Worm (Caenorhabditis elegans) whole organism, L2 larva: Measurements from ENCODE around the gene T05A1.5.

ENCODE experiments used
- C34F6.9 ChIP-seq: fragments of 150-350 bp; optimal IDR thresholded peaks from 2 replicates; lab custom pipeline; 2014; ENCODE audit warnings: missing biosample characterization, missing genetic modification characterization
- F13H6.1 ChIP-seq: sonication (generic microtip); optimal IDR thresholded peaks from 2 replicates; lab custom pipeline; 2016; ENCODE audit warnings: missing genetic modification characterization, missing compliant biosample characterization
- R02D3.7 ChIP-seq: fragments of 150-350 bp; optimal IDR thresholded peaks from 2 replicates; lab custom pipeline; 2014; ENCODE audit warnings: missing biosample characterization, missing genetic modification characterization
- Y55F3AM.14 ChIP-seq: fragments of 200-800 bp; sonication (Bioruptor generic); optimal IDR thresholded peaks from 2 replicates; lab custom pipeline; 2018; ENCODE audit warnings: mild to moderate bottlenecking, missing genetic modification characterization, missing compliant biosample characterization
- ZK546.5 ChIP-seq: sonication (generic microtip); optimal IDR thresholded peaks from 2 replicates; lab custom pipeline; 2017; ENCODE audit warnings: missing biosample characterization, missing genetic modification characterization
- alr-1 ChIP-seq: fragments of 150-350 bp; optimal IDR thresholded peaks from 2 replicates; lab custom pipeline; 2014; ENCODE audit warnings: missing biosample characterization, missing genetic modification characterization
- aly-2 ChIP-seq: fragments of 150-350 bp; optimal IDR thresholded peaks from 2 replicates; lab custom pipeline; 2014; ENCODE audit warnings: missing biosample characterization, missing genetic modification characterization
- ama-1 ChIP-seq: fragments of 150-350 bp; optimal IDR thresholded peaks from 2 replicates; lab custom pipeline; 2018; ENCODE audit warnings: inconsistent platforms
- blmp-1 ChIP-seq: sonication (generic microtip); optimal IDR thresholded peaks from 2 replicates; lab custom pipeline; 2017; ENCODE audit warnings: missing genetic modification characterization, mild to moderate bottlenecking, missing compliant biosample characterization, antibody characterized with exemption, moderate library complexity; ENCODE audit not compliant: insufficient read depth
- ceh-16 ChIP-seq: fragments of 150-350 bp; optimal IDR thresholded peaks from 2 replicates; lab custom pipeline; 2014; ENCODE audit warnings: missing biosample characterization, missing genetic modification characterization
- ceh-82 ChIP-seq: fragments of 150-350 bp; optimal IDR thresholded peaks from 2 replicates; lab custom pipeline; 2014; ENCODE audit warnings: missing biosample characterization, missing genetic modification characterization
- crh-2 ChIP-seq: sonication (generic microtip); optimal IDR thresholded peaks from 2 replicates; lab custom pipeline; 2017; ENCODE audit warnings: missing biosample characterization, missing genetic modification characterization
- dmd-4 ChIP-seq: sonication (generic microtip); optimal IDR thresholded peaks from 2 replicates; lab custom pipeline; 2017; ENCODE audit warnings: missing biosample characterization, missing genetic modification characterization
- egl-27 ChIP-seq: sonication (generic microtip); optimal IDR thresholded peaks from 3 replicates; lab custom pipeline; 2017; ENCODE audit warnings: missing biosample characterization, missing genetic modification reagents, missing genetic modification characterization
- elt-1 ChIP-seq: fragments of 150-350 bp; optimal IDR thresholded peaks from 2 replicates; lab custom pipeline; 2014; ENCODE audit warnings: missing biosample characterization, missing genetic modification characterization
- elt-3 ChIP-seq: sonication (generic microtip); optimal IDR thresholded peaks from 2 replicates; lab custom pipeline; 2017; ENCODE audit warnings: missing biosample characterization, missing genetic modification characterization
- fos-1 ChIP-seq: fragments of 150-350 bp; optimal IDR thresholded peaks from 2 replicates; lab custom pipeline; 2014; ENCODE audit warnings: missing biosample characterization, missing genetic modification characterization
- gmeb-1 ChIP-seq: fragments of 150-350 bp; optimal IDR thresholded peaks from 2 replicates; lab custom pipeline; 2014; ENCODE audit warnings: missing biosample characterization, missing genetic modification characterization
- lin-11 ChIP-seq: fragments of 150-350 bp; sonication (generic microtip); optimal IDR thresholded peaks from 2 replicates; lab custom pipeline; 2014; ENCODE audit warnings: missing biosample characterization, missing genetic modification characterization, inconsistent platforms, mixed read lengths
- lin-13 ChIP-seq: fragments of 150-350 bp; optimal IDR thresholded peaks from 2 replicates; lab custom pipeline; 2014; ENCODE audit warnings: missing biosample characterization, missing genetic modification reagents, missing genetic modification characterization
- lin-39 ChIP-seq: fragments of 150-350 bp; optimal IDR thresholded peaks from 2 replicates; lab custom pipeline; 2014; ENCODE audit warnings: missing biosample characterization, missing genetic modification reagents, missing genetic modification characterization
- lsy-2 ChIP-seq, 2 experiments: fragments of 150-350 bp in 1 of 2; sonication (generic microtip) in 1 of 2; optimal IDR thresholded peaks; 2 replicates each; lab custom pipeline; 2014 to 2017; ENCODE audit warnings: missing biosample characterization in 2 of 2, missing genetic modification characterization in 2 of 2
- mab-5 ChIP-seq: fragments of 150-350 bp; optimal IDR thresholded peaks from 2 replicates; lab custom pipeline; 2014; ENCODE audit warnings: missing biosample characterization, missing genetic modification characterization
- mbf-1 ChIP-seq: sonication (generic microtip); optimal IDR thresholded peaks from 2 replicates; lab custom pipeline; 2017; ENCODE audit warnings: missing biosample characterization, missing genetic modification characterization
- nhr-12 ChIP-seq: fragments of 150-350 bp; optimal IDR thresholded peaks from 2 replicates; lab custom pipeline; 2014; ENCODE audit warnings: missing biosample characterization, missing genetic modification characterization
- nhr-129 ChIP-seq: fragments of 150-350 bp; optimal IDR thresholded peaks from 2 replicates; lab custom pipeline; 2014; ENCODE audit warnings: missing biosample characterization, missing genetic modification characterization
- nhr-21 ChIP-seq: fragments of 150-350 bp; optimal IDR thresholded peaks from 2 replicates; lab custom pipeline; 2014; ENCODE audit warnings: missing biosample characterization, missing genetic modification characterization
- nhr-23 ChIP-seq: fragments of 150-350 bp; optimal IDR thresholded peaks from 2 replicates; lab custom pipeline; 2014; ENCODE audit warnings: missing biosample characterization, missing genetic modification reagents, missing genetic modification characterization
- nhr-25 ChIP-seq: fragments of 150-350 bp; sonication (generic microtip); optimal IDR thresholded peaks from 3 replicates; lab custom pipeline; 2014; ENCODE audit warnings: missing biosample characterization, missing genetic modification characterization
- nhr-6 ChIP-seq: fragments of 150-350 bp; optimal IDR thresholded peaks from 2 replicates; lab custom pipeline; 2014; ENCODE audit warnings: missing biosample characterization, missing genetic modification characterization
- nhr-77 ChIP-seq: fragments of 150-350 bp; optimal IDR thresholded peaks from 2 replicates; lab custom pipeline; 2014; ENCODE audit warnings: missing biosample characterization, missing genetic modification characterization
- sem-4 ChIP-seq: fragments of 150-350 bp; optimal IDR thresholded peaks from 2 replicates; lab custom pipeline; 2014; ENCODE audit warnings: missing biosample characterization, missing genetic modification reagents, missing genetic modification characterization
- skn-1 ChIP-seq: sonication (generic microtip); optimal IDR thresholded peaks from 2 replicates; lab custom pipeline; 2017; ENCODE audit warnings: missing biosample characterization, missing genetic modification characterization
- sma-3 ChIP-seq: sonication (generic microtip); optimal IDR thresholded peaks from 2 replicates; lab custom pipeline; 2016; ENCODE audit warnings: missing genetic modification reagents, missing genetic modification characterization, missing compliant biosample characterization
- sma-9 ChIP-seq, 2 experiments: fragments of 150-350 bp in 1 of 2; sonication (generic microtip) in 1 of 2; optimal IDR thresholded peaks; 2 replicates each; lab custom pipeline; 2014 to 2016; ENCODE audit warnings: missing genetic modification characterization in 2 of 2, mild to moderate bottlenecking in 1 of 2, missing biosample characterization in 1 of 2, missing compliant biosample characterization in 1 of 2, missing genetic modification reagents in 1 of 2, moderate library complexity in 1 of 2
- snpc-4 ChIP-seq: fragments of 150-350 bp; optimal IDR thresholded peaks from 2 replicates; lab custom pipeline; 2014; ENCODE audit warnings: missing biosample characterization, missing genetic modification characterization
- unc-39 ChIP-seq: fragments of 150-350 bp; optimal IDR thresholded peaks from 2 replicates; lab custom pipeline; 2014; ENCODE audit warnings: missing biosample characterization, missing genetic modification characterization
- unc-55 ChIP-seq: fragments of 150-350 bp; sonication (generic microtip); optimal IDR thresholded peaks from 3 replicates; lab custom pipeline; 2014; ENCODE audit warnings: missing biosample characterization, missing genetic modification reagents, missing genetic modification characterization
- unc-62 ChIP-seq: fragments of 150-350 bp; optimal IDR thresholded peaks from 2 replicates; lab custom pipeline; 2014; ENCODE audit warnings: missing biosample characterization, missing genetic modification reagents, missing genetic modification characterization
- zag-1 ChIP-seq: fragments of 150-350 bp; optimal IDR thresholded peaks from 2 replicates; lab custom pipeline; 2014; ENCODE audit warnings: missing biosample characterization, missing genetic modification characterization
- ztf-1 ChIP-seq: fragments of 200-800 bp; sonication (Bioruptor generic); conservative IDR thresholded peaks from 2 replicates; pipeline ENCODE4 v1.3.6; 2022; ENCODE audit warnings: missing genetic modification characterization, missing compliant biosample characterization
- ztf-11 ChIP-seq: sonication (generic microtip); optimal IDR thresholded peaks from 2 replicates; lab custom pipeline; 2017; ENCODE audit warnings: missing biosample characterization, missing genetic modification characterization
- ztf-4 ChIP-seq: fragments of 150-350 bp; optimal IDR thresholded peaks from 2 replicates; lab custom pipeline; 2014; ENCODE audit warnings: missing biosample characterization, missing genetic modification characterization

Gene T05A1.5

DNA sequence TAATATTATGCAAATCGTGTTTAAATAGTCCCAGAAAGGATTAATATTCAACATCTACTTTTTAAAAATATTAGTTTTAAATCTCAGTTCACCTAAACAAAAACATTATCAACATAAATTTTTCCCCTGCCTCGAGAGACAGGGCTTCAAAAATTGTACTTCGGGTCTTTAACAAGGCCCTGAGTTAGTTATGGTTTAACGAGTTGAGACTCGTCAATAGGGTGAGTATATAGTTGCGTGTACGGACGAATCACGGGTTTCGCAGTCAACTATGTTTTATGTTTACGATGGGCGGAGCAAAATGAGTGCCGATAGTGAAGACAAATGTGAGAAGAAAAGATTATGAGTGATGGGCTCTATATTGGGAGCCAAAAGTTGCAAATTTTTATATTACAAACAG is 34.4 kb upstream of the T05A1.5 start:
- no peak for TF ChIP-seq ceh-82 (tag; lab: Kevin White, UChicago)
- no peak for TF ChIP-seq nhr-6
- TF ChIP-seq sma-9 (GFP tag; optimal IDR thresholded peaks at IDR 0.05; lab: Kevin White, UChicago), result peak; percentile 18
- no peak for TF ChIP-seq sma-9 (tag; optimal IDR thresholded peaks at IDR 0.05; lab: Kevin White, UChicago)
- TF ChIP-seq fos-1 (tag; lab: Kevin White, UChicago), result no peak
- no peak for TF ChIP-seq sma-3 (GFP tag; lab: Kevin White, UChicago)
- no peak for TF ChIP-seq nhr-129
- no peak for TF ChIP-seq unc-39 (tag; lab: Kevin White, UChicago)

DNA sequence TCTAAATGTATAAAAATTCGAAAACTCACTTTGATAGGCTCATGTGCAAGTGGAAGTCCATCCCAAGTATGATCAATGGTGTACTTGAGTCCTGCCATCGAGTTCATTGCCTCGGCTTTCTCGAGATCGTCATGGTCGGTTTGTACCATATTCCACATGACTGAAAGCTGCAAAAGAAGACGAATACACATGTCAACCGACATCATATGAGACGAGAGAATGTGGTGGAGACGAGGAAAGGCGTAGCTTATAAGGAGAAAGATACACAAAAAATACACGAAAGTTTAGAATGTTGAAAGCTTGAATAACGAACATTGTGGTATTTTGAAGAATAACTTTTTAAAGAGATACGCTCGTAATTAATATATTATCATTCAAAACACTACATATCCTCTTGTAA is 33.2 kb upstream of the T05A1.5 start, which contains the start of gene C33A12.3:
Gene C33A12.3, minus strand, starts transcription at position 167 of the 400 bp plus-strand sequence.
- no peak for TF ChIP-seq R02D3.7 (tag; lab: Kevin White, UChicago)
- TF ChIP-seq nhr-129, result peak; percentile 13

- TF ChIP-seq nhr-21 (tag; lab: Kevin White, UChicago) (peak; percentile 56), sma-3 (GFP tag; lab: Kevin White, UChicago) (peak; percentile 61), ztf-1 (GFP tag; lab: Robert Waterston, UW) (no peak), nhr-129 (peak; percentile 73), nhr-25 (peak; percentile 58), F13H6.1 (peak; percentile 35), gmeb-1 (tag; lab: Kevin White, UChicago) (peak; percentile 28), lin-39 (tag; lab: Kevin White, UChicago) (no peak), unc-55 (GFP tag; lab: Kevin White, UChicago) (peak; percentile 44), snpc-4 (peak; percentile 67), lsy-2 (tag; optimal IDR thresholded peaks at IDR 0.05; lab: Kevin White, UChicago) (peak; percentile 14 to 40), fos-1 (tag; lab: Kevin White, UChicago) (peak; percentile 41), ama-1 (lab: Kevin White, UChicago) (peak; percentile 72), aly-2 (tag; lab: Kevin White, UChicago) (no peak), C34F6.9 (tag; lab: Kevin White, UChicago) (peak; percentile 32), crh-2 (peak; percentile 57), unc-62 (GFP tag; lab: Kevin White, UChicago) (no peak), sma-9 (GFP tag; optimal IDR thresholded peaks at IDR 0.05; lab: Kevin White, UChicago) (peak; percentile 15), sma-9 (tag; optimal IDR thresholded peaks at IDR 0.05; lab: Kevin White, UChicago) (no peak), blmp-1 (peak; percentile 94), lin-13 (GFP tag; lab: Kevin White, UChicago) (peak; percentile 11)
Measured at ce11 chrIV:9513360-9513777, 32.7 kb upstream of the T05A1.5 start.

DNA sequence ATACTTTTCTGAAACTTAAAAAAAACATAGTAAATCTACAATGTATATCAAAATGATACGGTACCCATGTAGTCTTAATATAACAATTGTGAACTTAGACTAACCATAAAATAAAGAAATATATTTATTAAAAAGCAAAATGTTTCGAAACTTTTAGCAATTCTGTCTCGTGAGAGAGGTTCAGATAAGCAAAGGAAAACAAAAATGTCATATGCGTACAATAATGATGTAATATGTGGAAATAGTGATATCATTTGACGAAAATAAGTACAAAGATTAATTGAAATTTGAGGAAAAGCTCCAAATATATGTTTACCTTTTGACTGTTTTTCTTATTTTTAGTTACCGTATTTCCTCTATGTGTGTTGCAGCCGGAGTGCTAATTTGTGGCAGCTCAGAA is 32.0 kb upstream of the T05A1.5 start:
- TF ChIP-seq egl-27 (tag; lab: Kevin White, UChicago), result no peak
- TF ChIP-seq gmeb-1 (tag; lab: Kevin White, UChicago), result no peak
- peak; percentile 0 for TF ChIP-seq nhr-25
- TF ChIP-seq nhr-129, result peak; percentile 91
- TF ChIP-seq sem-4, result no peak
- TF ChIP-seq crh-2, result no peak
- TF ChIP-seq elt-3 (tag; lab: Kevin White, UChicago), result no peak
- no peak for TF ChIP-seq lsy-2 (tag; optimal IDR thresholded peaks at IDR 0.05; lab: Kevin White, UChicago)
- TF ChIP-seq dmd-4 (tag; lab: Kevin White, UChicago), result no peak
- TF ChIP-seq alr-1, result no peak
- TF ChIP-seq snpc-4, result no peak

- TF ChIP-seq gmeb-1 (tag; lab: Kevin White, UChicago), result peak; percentile 44
- no peak for TF ChIP-seq skn-1 (tag; lab: Kevin White, UChicago)
- TF ChIP-seq C34F6.9 (tag; lab: Kevin White, UChicago), result no peak
- peak; percentile 28 for TF ChIP-seq nhr-25
- no peak for TF ChIP-seq nhr-23 (tag; lab: Kevin White, UChicago)
- TF ChIP-seq elt-1 (tag; lab: Kevin White, UChicago), result no peak
- TF ChIP-seq lin-39 (tag; lab: Kevin White, UChicago), result no peak
- no peak for TF ChIP-seq crh-2
- TF ChIP-seq dmd-4 (tag; lab: Kevin White, UChicago), result no peak
- peak; percentile 66 for TF ChIP-seq sma-9 (GFP tag; optimal IDR thresholded peaks at IDR 0.05; lab: Kevin White, UChicago)
- TF ChIP-seq sma-9 (tag; optimal IDR thresholded peaks at IDR 0.05; lab: Kevin White, UChicago), result no peak
- peak in 1 of 2 experiments; percentile 32 for TF ChIP-seq lsy-2 (tag; optimal IDR thresholded peaks at IDR 0.05; lab: Kevin White, UChicago)
- no peak for TF ChIP-seq nhr-77
- TF ChIP-seq Y55F3AM.14 (GFP tag; lab: Kevin White, UChicago), result no peak
- no peak for TF ChIP-seq ceh-16 (tag; lab: Kevin White, UChicago)
- no peak for TF ChIP-seq ama-1 (lab: Kevin White, UChicago)
- no peak for TF ChIP-seq lin-13 (GFP tag; lab: Kevin White, UChicago)
- TF ChIP-seq mbf-1 (tag; lab: Kevin White, UChicago), result no peak
- no peak for TF ChIP-seq alr-1
- TF ChIP-seq zag-1 (tag; lab: Kevin White, UChicago), result no peak
- TF ChIP-seq ztf-4 (tag; lab: Kevin White, UChicago), result no peak
- no peak for TF ChIP-seq unc-55 (GFP tag; lab: Kevin White, UChicago)
- TF ChIP-seq egl-27 (tag; lab: Kevin White, UChicago), result no peak
- TF ChIP-seq mab-5 (tag; lab: Kevin White, UChicago), result no peak
- no peak for TF ChIP-seq nhr-12 (tag; lab: Kevin White, UChicago)
- no peak for TF ChIP-seq lin-11 (tag; lab: Kevin White, UChicago)
- TF ChIP-seq nhr-21 (tag; lab: Kevin White, UChicago), result peak; percentile 40
- TF ChIP-seq snpc-4, result no peak
- TF ChIP-seq unc-62 (GFP tag; lab: Kevin White, UChicago), result no peak
- TF ChIP-seq ztf-11 (tag; lab: Kevin White, UChicago), result no peak
- TF ChIP-seq ZK546.5 (tag; lab: Kevin White, UChicago), result no peak
Measured at ce11 chrIV:9516831-9517230, 29.3 kb upstream of the T05A1.5 start, which contains the start of gene C33A12.19. TSS of gene C33A12.19 (plus strand) at chrIV:9516999.
